Fruit fly (Drosophila melanogaster): Measurements from ENCODE around the gene UQCR-14L.

UQCR-14L gene

dm6 chr3R:28332674-28333421, 39.0 kb downstream of the UQCR-14L start:
- TF ChIP-seq h (optimal IDR thresholded peaks at IDR 0.05), result no peak
- TF ChIP-seq psq (optimal IDR thresholded peaks at IDR 0.05), result peak; percentile 66

- TF ChIP-seq Myc (optimal IDR thresholded peaks at IDR 0.05) (no peak), h (optimal IDR thresholded peaks at IDR 0.05) (no peak), Sin3A (optimal IDR thresholded peaks at IDR 0.05) (no peak), insv (optimal IDR thresholded peaks at IDR 0.05) (no peak), ttk (optimal IDR thresholded peaks at IDR 0.05) (no peak), psq (optimal IDR thresholded peaks at IDR 0.05) (no peak)
These were observed 41.7 kb downstream of the UQCR-14L start for dm6 chr3R:28335462-28335998.

DNA sequence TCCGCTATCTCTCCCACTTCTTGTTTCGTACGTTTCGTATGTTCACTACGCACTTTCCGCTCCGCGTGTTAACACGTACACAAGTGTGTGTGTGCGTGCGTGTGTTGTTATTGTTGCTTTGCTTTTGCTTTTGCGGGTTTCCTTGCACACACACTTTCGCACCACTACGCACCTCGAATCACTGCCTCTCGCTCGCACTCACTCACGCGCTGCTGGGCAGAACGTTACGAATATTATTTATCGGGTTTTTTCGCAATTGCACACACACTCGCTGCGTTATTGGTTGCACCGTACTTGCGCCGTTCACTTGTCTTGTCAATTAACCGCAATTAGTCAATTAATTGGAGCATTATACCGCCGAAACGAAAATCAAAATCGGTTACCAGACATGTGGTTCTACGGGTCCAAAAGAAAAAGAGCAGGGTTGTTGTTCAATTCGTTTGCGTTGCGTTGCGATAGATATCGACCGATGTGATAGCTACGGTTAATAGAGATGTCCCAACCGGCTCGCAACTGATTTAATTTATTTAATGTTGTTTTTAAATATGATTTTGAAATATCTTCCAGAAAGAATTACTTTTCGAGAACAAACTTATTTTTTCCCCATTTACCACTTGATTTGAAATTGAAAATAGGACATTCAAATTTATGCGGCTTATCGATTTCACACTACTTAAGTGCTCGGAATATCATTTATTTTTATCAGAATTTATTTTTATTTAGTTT, 42.4 kb downstream of the UQCR-14L start, which contains the start of gene larp:
Gene larp, minus strand, starts transcription at position 395 of the 726 bp plus-strand sequence.
- TF ChIP-seq Myc (optimal IDR thresholded peaks at IDR 0.05), result no peak
- no peak for TF ChIP-seq ttk (optimal IDR thresholded peaks at IDR 0.05)
- TF ChIP-seq psq (optimal IDR thresholded peaks at IDR 0.05), result no peak
- no peak for TF ChIP-seq Sin3A (optimal IDR thresholded peaks at IDR 0.05)
- no peak for TF ChIP-seq h (optimal IDR thresholded peaks at IDR 0.05)
- TF ChIP-seq insv (optimal IDR thresholded peaks at IDR 0.05), result no peak

dm6 chr3R:28339654-28340605, 46.1 kb downstream of the UQCR-14L start, which contains the start of the genes Gfat2 and Moca-cyp:
Gene Gfat2, minus strand, starts transcription at chr3R:28339765.
Gene Moca-cyp, plus strand, starts transcription at chr3R:28340334.
- TF ChIP-seq insv (optimal IDR thresholded peaks at IDR 0.05) (no peak), Sin3A (optimal IDR thresholded peaks at IDR 0.05) (no peak), ttk (optimal IDR thresholded peaks at IDR 0.05) (no peak), h (optimal IDR thresholded peaks at IDR 0.05) (no peak), psq (optimal IDR thresholded peaks at IDR 0.05) (no peak), Myc (optimal IDR thresholded peaks at IDR 0.05) (no peak)

DNA sequence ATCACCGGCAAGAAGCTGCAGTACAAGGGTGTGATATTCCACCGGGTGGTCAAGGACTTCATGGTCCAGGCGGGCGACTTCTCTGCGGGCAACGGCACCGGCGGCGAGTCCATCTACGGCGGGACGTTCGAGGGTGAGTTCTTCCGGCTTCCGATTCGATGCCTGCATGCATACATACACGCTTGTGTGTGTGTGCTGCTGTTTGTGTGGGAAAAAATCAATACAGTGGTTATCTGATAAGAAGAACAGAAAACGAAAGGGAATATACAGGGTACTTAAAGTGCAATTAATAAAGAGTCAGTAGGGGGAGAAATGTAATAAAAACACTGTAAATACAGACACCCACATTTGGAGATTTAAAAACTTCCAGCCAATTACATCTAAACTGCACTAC, 46.8 kb downstream of the UQCR-14L start:
- no peak for TF ChIP-seq psq (optimal IDR thresholded peaks at IDR 0.05)

Data from Kc167 (cell line).